Worm (Caenorhabditis elegans): ENCODE measurements around the gene nhr-98.

ce11 chrV:457839-458238 is 4.2 kb downstream of the nhr-98 start:
- TF ChIP-seq nhr-25 (tag; optimal IDR thresholded peaks at IDR 0.05) (no peak), unc-39 (tag; optimal IDR thresholded peaks at IDR 0.05) (no peak), fos-1 (tag; optimal IDR thresholded peaks at IDR 0.05) (no peak), egl-27 (tag; optimal IDR thresholded peaks at IDR 0.05) (no peak), aly-2 (tag; optimal IDR thresholded peaks at IDR 0.05) (no peak), mbf-1 (tag; optimal IDR thresholded peaks at IDR 0.05) (no peak), unc-62 (GFP tag; optimal IDR thresholded peaks at IDR 0.05) (no peak), mab-5 (tag; optimal IDR thresholded peaks at IDR 0.05) (no peak), ztf-4 (tag; optimal IDR thresholded peaks at IDR 0.05) (no peak), gmeb-1 (tag; optimal IDR thresholded peaks at IDR 0.05) (no peak), nhr-77 (tag; optimal IDR thresholded peaks at IDR 0.05) (no peak), ZK546.5 (tag; optimal IDR thresholded peaks at IDR 0.05) (no peak)
